Fruit fly (Drosophila melanogaster): ENCODE results near the gene Cpr65Ax2.
"Not testable (repeated sequence)": the region's sequence is repeated elsewhere in the genome, so short reads cannot be mapped to it uniquely, and the experiment has no call there.

DNA sequence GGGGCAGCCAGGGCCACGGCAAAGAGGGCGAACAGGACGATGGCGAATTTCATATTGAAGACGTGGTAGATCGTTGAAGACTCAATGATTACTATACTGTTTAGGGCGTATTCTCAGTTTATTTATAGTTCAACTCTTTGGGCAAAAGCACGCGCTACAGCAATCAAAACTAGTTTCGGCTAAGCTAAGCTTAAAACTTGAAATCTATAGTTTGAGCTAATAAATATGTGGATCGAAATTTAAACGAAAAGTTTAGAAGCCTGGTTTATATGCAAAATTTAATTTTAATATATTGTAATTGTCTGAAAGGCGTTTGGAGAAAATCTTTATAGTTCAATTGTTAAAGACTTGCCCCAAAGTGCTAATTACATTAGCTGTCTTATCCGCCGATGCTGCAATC, 2.8 kb downstream of the Cpr65Ax2 start, which contains the start of gene Cpr65Ax1:
- TF ChIP-seq usp (GFP tag; optimal IDR thresholded peaks at IDR 0.05); psq (optimal IDR thresholded peaks at IDR 0.05); Dll (optimal IDR thresholded peaks at IDR 0.05); CG8478 (optimal IDR thresholded peaks at IDR 0.05): not testable (repeated sequence)

Measured in whole organism.